Fruit fly (Drosophila melanogaster) whole organism, pupa: ENCODE measurements around the gene rgn.

Experiments
- CG10348 ChIP-seq: fragments of 200-800 bp; sonication (Bioruptor generic); IDR thresholded peaks from 2 replicates; pipeline ENCODE4 v1.3.6; 2022; ENCODE audit warnings: missing biosample characterization, missing genetic modification characterization
- CG12605 ChIP-seq: fragments of 200-800 bp; sonication (Bioruptor generic); IDR thresholded peaks from 2 replicates; pipeline ENCODE4 v1.3.6; 2022; ENCODE audit warnings: missing biosample characterization, missing genetic modification characterization
- CG13204 ChIP-seq: fragments of 200-800 bp; sonication (Bioruptor generic); optimal IDR thresholded peaks from 2 replicates; lab custom pipeline; 2018; ENCODE audit warnings: missing biosample characterization, mild to moderate bottlenecking, missing genetic modification characterization, moderate library complexity
- CG14655 ChIP-seq: fragments of 200-800 bp; sonication (Bioruptor generic); optimal IDR thresholded peaks from 3 replicates; lab custom pipeline; 2017; ENCODE audit warnings: mild to moderate bottlenecking, missing biosample characterization, missing genetic modification reagents, missing genetic modification characterization
- CG15710 ChIP-seq: fragments of 200-800 bp; sonication (Bioruptor generic); optimal IDR thresholded peaks from 2 replicates; lab custom pipeline; 2018; ENCODE audit warnings: missing biosample characterization, mild to moderate bottlenecking, missing genetic modification characterization, moderate library complexity
- CG17806 ChIP-seq: fragments of 200-800 bp; sonication (Bioruptor generic); optimal IDR thresholded peaks from 2 replicates; lab custom pipeline; 2018; ENCODE audit warnings: missing biosample characterization, mild to moderate bottlenecking, missing genetic modification characterization, moderate library complexity
- CG32121 ChIP-seq: fragments of 200-800 bp; sonication (Bioruptor generic); IDR thresholded peaks from 2 replicates; pipeline ENCODE4 v1.3.6; 2022; ENCODE audit warnings: missing biosample characterization, missing genetic modification characterization
- CG34367 ChIP-seq: fragments of 200-800 bp; sonication (Bioruptor generic); optimal IDR thresholded peaks from 2 replicates; lab custom pipeline; 2018; ENCODE audit warnings: missing biosample characterization, mild to moderate bottlenecking, missing genetic modification characterization
- CG4496 ChIP-seq: fragments of 200-800 bp; sonication (Bioruptor generic); IDR thresholded peaks from 3 replicates; pipeline ENCODE4 v1.3.6; 2022; ENCODE audit warnings: missing biosample characterization, missing genetic modification characterization
- CG8159 ChIP-seq: fragments of 200-800 bp; sonication (Bioruptor generic); optimal IDR thresholded peaks from 3 replicates; lab custom pipeline; 2018; ENCODE audit warnings: missing biosample characterization, mild to moderate bottlenecking, missing genetic modification characterization, moderate library complexity
- CG8301 ChIP-seq: fragments of 200-800 bp; sonication (Bioruptor generic); optimal IDR thresholded peaks from 2 replicates; lab custom pipeline; 2018; ENCODE audit warnings: missing biosample characterization, mild to moderate bottlenecking, missing genetic modification characterization
- CG9948 ChIP-seq: fragments of 200-800 bp; sonication (Bioruptor generic); optimal IDR thresholded peaks from 2 replicates; lab custom pipeline; 2018; ENCODE audit warnings: missing biosample characterization, mild to moderate bottlenecking, missing genetic modification characterization, moderate library complexity
- D1 ChIP-seq: fragments of 200-800 bp; sonication (Bioruptor generic); optimal IDR thresholded peaks from 2 replicates; lab custom pipeline; 2018; ENCODE audit warnings: missing biosample characterization, mild to moderate bottlenecking, missing genetic modification characterization, moderate library complexity
- EcR ChIP-seq: fragments of 200-800 bp; sonication (Bioruptor generic); optimal IDR thresholded peaks from 3 replicates; lab custom pipeline; 2019; ENCODE audit warnings: missing biosample characterization, missing genetic modification characterization, mild to moderate bottlenecking, moderate library complexity, missing genetic modification reagents
- Ets98B ChIP-seq: fragments of 200-800 bp; sonication (Bioruptor generic); IDR thresholded peaks from 2 replicates; pipeline ENCODE4 v1.3.6; 2022; ENCODE audit warnings: missing biosample characterization, missing genetic modification characterization
- Pif1A ChIP-seq: fragments of 200-800 bp; sonication (Bioruptor generic); optimal IDR thresholded peaks from 3 replicates; lab custom pipeline; 2016; ENCODE audit warnings: missing biosample characterization, missing genetic modification characterization
- Pif1B ChIP-seq: fragments of 200-800 bp; sonication (Bioruptor generic); optimal IDR thresholded peaks from 3 replicates; lab custom pipeline; 2016; ENCODE audit warnings: missing biosample characterization, missing genetic modification characterization
- Snoo ChIP-seq: fragments of 200-800 bp; sonication (Bioruptor generic); optimal IDR thresholded peaks from 3 replicates; lab custom pipeline; 2017; ENCODE audit warnings: missing biosample characterization, mild to moderate bottlenecking, missing genetic modification characterization, inconsistent platforms
- fd96Ca ChIP-seq: fragments of 200-800 bp; sonication (Bioruptor generic); IDR thresholded peaks from 3 replicates; pipeline ENCODE4 v1.3.6; 2022; ENCODE audit warnings: missing biosample characterization, missing genetic modification characterization
- gl ChIP-seq: fragments of 200-800 bp; sonication (Bioruptor generic); optimal IDR thresholded peaks from 2 replicates; lab custom pipeline; 2018; ENCODE audit warnings: missing biosample characterization, mild to moderate bottlenecking, missing genetic modification characterization
- rn ChIP-seq: fragments of 200-800 bp; sonication (Bioruptor generic); IDR thresholded peaks from 2 replicates; pipeline ENCODE4 v1.3.6; 2022; ENCODE audit warnings: missing biosample characterization, missing genetic modification characterization

rgn gene

dm6 chr3L:21359879-21360278 lies 22.4 kb upstream of the rgn start, which contains the start of gene CG32440:
Gene CG32440 (plus strand): TSS chr3L:21360179.
- TF ChIP-seq Snoo (tag; lab: Kevin White, UChicago) (no peak), CG4496 (GFP tag; lab: Robert Waterston, UW) (no peak), Pif1A (no peak), fd96Ca (GFP tag; lab: Robert Waterston, UW) (no peak), CG17806 (tag; lab: Kevin White, UChicago) (no peak), gl (tag; lab: Kevin White, UChicago) (no peak), CG10348 (GFP tag; lab: Robert Waterston, UW) (no peak), D1 (tag; lab: Kevin White, UChicago) (no peak), CG15710 (tag; lab: Kevin White, UChicago) (no peak), CG8301 (tag; lab: Kevin White, UChicago) (no peak), CG8159 (tag; lab: Kevin White, UChicago) (no peak), CG34367 (no peak), rn (GFP tag; lab: Robert Waterston, UW) (no peak)

DNA sequence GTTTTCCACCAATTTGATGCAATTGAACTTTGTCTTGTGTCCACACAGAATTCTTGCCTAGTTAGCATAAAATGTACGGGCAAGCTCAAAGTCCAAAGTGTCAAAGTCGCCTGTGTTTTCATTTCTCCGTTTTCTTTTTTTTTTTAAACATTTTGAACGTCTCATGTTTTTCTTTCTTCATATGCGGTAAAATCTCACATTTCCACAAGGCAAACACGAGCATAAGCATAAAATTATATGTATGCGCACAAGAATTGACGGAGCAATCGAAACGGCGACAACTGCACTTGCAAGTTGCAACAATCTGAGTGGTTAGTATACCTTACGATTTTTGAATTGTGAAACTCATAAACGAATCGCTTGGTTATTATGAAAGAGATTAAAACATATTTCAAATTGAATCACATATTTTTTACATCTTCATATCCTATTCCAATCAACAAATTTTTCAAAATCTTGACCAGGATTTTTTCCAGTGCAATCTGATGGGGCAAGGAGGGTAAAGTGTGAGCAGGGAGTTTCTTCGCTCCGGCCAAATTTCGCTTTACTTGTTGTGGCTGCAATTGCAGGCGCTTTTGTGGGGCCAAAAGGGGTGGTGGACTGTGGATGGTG lies 18.3 kb upstream of the rgn start:
- TF ChIP-seq CG4496 (GFP tag; lab: Robert Waterston, UW) (peak; percentile 86), CG13204 (GFP tag; lab: Kevin White, UChicago) (no peak), EcR (GFP tag; lab: Kevin White, UChicago) (no peak), fd96Ca (GFP tag; lab: Robert Waterston, UW) (peak; percentile 84), CG17806 (tag; lab: Kevin White, UChicago) (no peak), CG8159 (tag; lab: Kevin White, UChicago) (no peak), CG9948 (tag; lab: Kevin White, UChicago) (no peak), CG34367 (no peak), rn (GFP tag; lab: Robert Waterston, UW) (peak; percentile 55), Ets98B (peak; percentile 83; the same call in 1 of the 2 replicates), D1 (tag; lab: Kevin White, UChicago) (peak; percentile 20), CG32121 (peak; percentile 79), Pif1A (peak; percentile 83), CG12605 (GFP tag; lab: Robert Waterston, UW) (no peak; the same call in 1 of the 2 replicates), CG8301 (tag; lab: Kevin White, UChicago) (no peak), gl (tag; lab: Kevin White, UChicago) (no peak), CG15710 (tag; lab: Kevin White, UChicago) (no peak), Pif1B (GFP tag; lab: Kevin White, UChicago) (peak; percentile 33), CG14655 (GFP tag; lab: Kevin White, UChicago) (peak; percentile 8), Snoo (tag; lab: Kevin White, UChicago) (no peak), CG10348 (GFP tag; lab: Robert Waterston, UW) (no peak)

dm6 chr3L:21371230-21371629 lies 11.1 kb upstream of the rgn start:
- TF ChIP-seq CG12605 (GFP tag; lab: Robert Waterston, UW), result no peak
- TF ChIP-seq Pif1B (GFP tag; lab: Kevin White, UChicago), result no peak
- no peak for TF ChIP-seq CG34367
- TF ChIP-seq CG17806 (tag; lab: Kevin White, UChicago), result no peak
- no peak for TF ChIP-seq CG13204 (GFP tag; lab: Kevin White, UChicago)
- TF ChIP-seq CG15710 (tag; lab: Kevin White, UChicago), result no peak
- TF ChIP-seq CG9948 (tag; lab: Kevin White, UChicago), result no peak
- TF ChIP-seq CG10348 (GFP tag; lab: Robert Waterston, UW), result no peak
- no peak for TF ChIP-seq CG32121
- no peak for TF ChIP-seq rn (GFP tag; lab: Robert Waterston, UW)
- no peak for TF ChIP-seq gl (tag; lab: Kevin White, UChicago)
- TF ChIP-seq Pif1A, result no peak
- no peak for TF ChIP-seq CG4496 (GFP tag; lab: Robert Waterston, UW)
- no peak for TF ChIP-seq Snoo (tag; lab: Kevin White, UChicago)

DNA sequence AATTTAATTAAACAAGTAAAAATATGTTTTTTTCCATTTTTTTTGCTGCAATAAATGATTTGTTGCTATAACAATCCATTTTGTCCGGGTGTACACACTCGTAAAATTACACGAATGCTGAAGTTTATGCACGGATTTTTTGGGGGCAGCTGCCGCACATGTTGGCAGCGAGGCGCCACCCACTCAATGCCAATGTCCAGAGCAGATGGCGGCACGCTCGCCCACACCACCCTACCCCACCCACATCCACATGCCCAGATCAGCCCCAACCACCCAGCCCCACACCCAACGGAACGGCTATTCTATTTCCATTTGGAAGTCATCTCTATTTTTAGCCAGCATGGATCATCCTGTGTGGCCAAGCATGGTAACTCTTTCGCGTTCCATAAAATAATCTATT lies 2.2 kb upstream of the rgn start:
- TF ChIP-seq fd96Ca (GFP tag; lab: Robert Waterston, UW) (no peak), CG34367 (no peak), Pif1B (GFP tag; lab: Kevin White, UChicago) (no peak), CG15710 (tag; lab: Kevin White, UChicago) (no peak), EcR (GFP tag; lab: Kevin White, UChicago) (no peak), CG8301 (tag; lab: Kevin White, UChicago) (no peak), D1 (tag; lab: Kevin White, UChicago) (no peak), CG14655 (GFP tag; lab: Kevin White, UChicago) (no peak), CG12605 (GFP tag; lab: Robert Waterston, UW) (no peak), Ets98B (no peak), CG4496 (GFP tag; lab: Robert Waterston, UW) (no peak), CG10348 (GFP tag; lab: Robert Waterston, UW) (no peak), CG8159 (tag; lab: Kevin White, UChicago) (no peak), CG9948 (tag; lab: Kevin White, UChicago) (no peak)

dm6 chr3L:21380581-21381175 lies 1.6 kb upstream of the rgn start:
- TF ChIP-seq Snoo (tag; lab: Kevin White, UChicago) (no peak), CG4496 (GFP tag; lab: Robert Waterston, UW) (no peak), fd96Ca (GFP tag; lab: Robert Waterston, UW) (no peak), EcR (GFP tag; lab: Kevin White, UChicago) (no peak), Pif1B (GFP tag; lab: Kevin White, UChicago) (no peak), CG12605 (GFP tag; lab: Robert Waterston, UW) (no peak), CG14655 (GFP tag; lab: Kevin White, UChicago) (no peak), Ets98B (no peak), CG8159 (tag; lab: Kevin White, UChicago) (no peak), CG32121 (no peak), gl (tag; lab: Kevin White, UChicago) (no peak), CG34367 (no peak), CG9948 (tag; lab: Kevin White, UChicago) (no peak), CG13204 (GFP tag; lab: Kevin White, UChicago) (no peak), CG17806 (tag; lab: Kevin White, UChicago) (no peak)
- TF ChIP-seq, all 21 proteins: peak for 0
